Fruit fly (Drosophila melanogaster): Measurements from ENCODE around the gene Skadu.

Skadu gene

dm6 chr2L:15498885-15499696, 48.2 kb upstream of the Skadu start, which contains the start of gene lace (continued):
- peak; percentile 54 for TF ChIP-seq CG7556 (GFP tag; optimal IDR thresholded peaks at IDR 0.05)
- peak; percentile 85 for TF ChIP-seq Xbp1 (GFP tag; optimal IDR thresholded peaks at IDR 0.05)
- TF ChIP-seq CG16779 (GFP tag; IDR thresholded peaks at IDR 0.05): peak; percentile 80; the same call in 1 of the 2 replicates
- peak; percentile 95 for TF ChIP-seq CG33213 (GFP tag; optimal IDR thresholded peaks at IDR 0.05)
- peak; percentile 95 for TF ChIP-seq CG11456 (GFP tag; IDR thresholded peaks at IDR 0.05)
- peak; percentile 80 to 86 for TF ChIP-seq chif (GFP tag; optimal IDR thresholded peaks at IDR 0.05)
- peak; percentile 60 for TF ChIP-seq CG13424 (tag; optimal IDR thresholded peaks at IDR 0.05)
- TF ChIP-seq Abd-B (GFP tag; optimal IDR thresholded peaks at IDR 0.05): peak; percentile 75
- TF ChIP-seq CG14014 (GFP tag; IDR thresholded peaks at IDR 0.05): peak; percentile 76
- peak; percentile 81 for TF ChIP-seq CG34422 (GFP tag; IDR thresholded peaks at IDR 0.05)
- peak; percentile 55 for TF ChIP-seq klu (GFP tag; IDR thresholded peaks at IDR 0.05)
- TF ChIP-seq CG17912 (GFP tag; optimal IDR thresholded peaks at IDR 0.05): peak; percentile 89
- TF ChIP-seq bab2 (GFP tag; optimal IDR thresholded peaks at IDR 0.05): peak; percentile 67
- TF ChIP-seq bbx (GFP tag; IDR thresholded peaks at IDR 0.05; ENCODE audit: partially characterized antibody): peak; percentile 42; the same call in 1 of the 2 replicates
- TF ChIP-seq ac (GFP tag; optimal IDR thresholded peaks at IDR 0.05): peak; percentile 65
- TF ChIP-seq lmd (GFP tag; IDR thresholded peaks at IDR 0.05): peak; percentile 71
- TF ChIP-seq Ada2b (GFP tag; IDR thresholded peaks at IDR 0.05): peak; percentile 63
- TF ChIP-seq ken (GFP tag; IDR thresholded peaks at IDR 0.05): peak; percentile 90
- TF ChIP-seq Doc2 (GFP tag; IDR thresholded peaks at IDR 0.05): peak; percentile 53; the same call in 1 of the 2 replicates
- no peak for TF ChIP-seq jigr1 (GFP tag; IDR thresholded peaks at IDR 0.05)
- TF ChIP-seq CG3065 (GFP tag; optimal IDR thresholded peaks at IDR 0.05): peak; percentile 81
- peak; percentile 9 for TF ChIP-seq Spps (tag; optimal IDR thresholded peaks at IDR 0.05)
- peak; percentile 58 for TF ChIP-seq ash1 (GFP tag; optimal IDR thresholded peaks at IDR 0.05)
- TF ChIP-seq nerfin-2 (GFP tag; IDR thresholded peaks at IDR 0.05; ENCODE audit: partially characterized antibody): no peak
- peak; percentile 97 for TF ChIP-seq CG2199 (GFP tag; IDR thresholded peaks at IDR 0.05)
- TF ChIP-seq gce (GFP tag; IDR thresholded peaks at IDR 0.05): peak; percentile 90
- no peak for TF ChIP-seq Doc3 (GFP tag; IDR thresholded peaks at IDR 0.05; ENCODE audit: partially characterized antibody)
- TF ChIP-seq CG17612 (GFP tag; IDR thresholded peaks at IDR 0.05): peak; percentile 55; the same call in 1 of the 2 replicates
- peak; percentile 75 for TF ChIP-seq tgo (GFP tag; IDR thresholded peaks at IDR 0.05)
- 0 out of 3 replicates have a peak, but pooled peaks have one; percentile 74 for TF ChIP-seq C15 (GFP tag; IDR thresholded peaks at IDR 0.05)
- no peak for TF ChIP-seq sc (optimal IDR thresholded peaks at IDR 0.05)
- TF ChIP-seq sc (GFP tag; optimal IDR thresholded peaks at IDR 0.05): peak; percentile 38
- peak; percentile 70 for TF ChIP-seq pfk (GFP tag; optimal IDR thresholded peaks at IDR 0.05)
- peak; percentile 44 for TF ChIP-seq CG8359 (GFP tag; optimal IDR thresholded peaks at IDR 0.05; ENCODE audit: borderline replicate concordance)
- TF ChIP-seq CG4328 (GFP tag; optimal IDR thresholded peaks at IDR 0.05): peak; percentile 70
- peak; percentile 47 for TF ChIP-seq org-1 (GFP tag; optimal IDR thresholded peaks at IDR 0.05)
- peak; percentile 86 for TF ChIP-seq CG18619 (GFP tag; optimal IDR thresholded peaks at IDR 0.05)
- peak; percentile 100 for TF ChIP-seq Ets97D (GFP tag; optimal IDR thresholded peaks at IDR 0.05)
- peak; percentile 74 for TF ChIP-seq CG1602 (GFP tag; optimal IDR thresholded peaks at IDR 0.05)
- TF ChIP-seq az2 (GFP tag; optimal IDR thresholded peaks at IDR 0.05): peak; percentile 65
- TF ChIP-seq YL-1 (GFP tag; optimal IDR thresholded peaks at IDR 0.05): peak; percentile 84
- peak; percentile 47 for TF ChIP-seq CG15696 (tag; optimal IDR thresholded peaks at IDR 0.05)
- peak; percentile 74 for TF ChIP-seq Optix (GFP tag; IDR thresholded peaks at IDR 0.05)
- no peak for TF ChIP-seq kah (GFP tag; optimal IDR thresholded peaks at IDR 0.05)
- TF ChIP-seq lilli (GFP tag; optimal IDR thresholded peaks at IDR 0.05): peak; percentile 67
- TF ChIP-seq CG10654 (GFP tag; optimal IDR thresholded peaks at IDR 0.05): peak; percentile 82
- peak; percentile 38 for TF ChIP-seq CG1529 (GFP tag; optimal IDR thresholded peaks at IDR 0.05)
- TF ChIP-seq ranshi (GFP tag; IDR thresholded peaks at IDR 0.05): peak; percentile 80
- TF ChIP-seq CG12391 (tag; optimal IDR thresholded peaks at IDR 0.05): peak; percentile 77
